Fruit fly (Drosophila melanogaster) whole organism, embryonic: ENCODE results near the gene dre4.

ENCODE experiments used
- Atf-2 ChIP-seq: fragments of 200-800 bp; sonication (Bioruptor generic); optimal IDR thresholded peaks from 2 replicates; lab custom pipeline; 2016; ENCODE audit warnings: missing biosample characterization, missing genetic modification characterization
- Atf6 ChIP-seq: fragments of 200-800 bp; sonication (Bioruptor generic); IDR thresholded peaks from 2 replicates; pipeline ENCODE4 v1.3.6; 2022; ENCODE audit warnings: missing biosample characterization, missing genetic modification characterization
- CG11504 ChIP-seq: fragments of 200-800 bp; sonication (Bioruptor generic); optimal IDR thresholded peaks from 3 replicates; lab custom pipeline; 2019; ENCODE audit warnings: missing biosample characterization, mild to moderate bottlenecking, missing genetic modification characterization, moderate library complexity
- CG12219 ChIP-seq: fragments of 200-800 bp; sonication (Bioruptor generic); optimal IDR thresholded peaks from 3 replicates; lab custom pipeline; 2018; ENCODE audit warnings: missing biosample characterization, mild to moderate bottlenecking, missing genetic modification characterization
- CG12299 ChIP-seq: fragments of 200-800 bp; sonication (Bioruptor generic); optimal IDR thresholded peaks from 2 replicates; lab custom pipeline; 2018; ENCODE audit warnings: missing biosample characterization, mild to moderate bottlenecking, missing genetic modification characterization
- CG13123 ChIP-seq: fragments of 200-800 bp; sonication (Bioruptor generic); optimal IDR thresholded peaks from 2 replicates; lab custom pipeline; 2016; ENCODE audit warnings: missing biosample characterization, missing genetic modification characterization
- CG14710 ChIP-seq: fragments of 200-800 bp; sonication (Bioruptor generic); optimal IDR thresholded peaks from 3 replicates; lab custom pipeline; 2019; ENCODE audit warnings: missing biosample characterization, mild to moderate bottlenecking, missing genetic modification characterization, moderate library complexity
- CG1647 ChIP-seq: fragments of 200-800 bp; sonication (Bioruptor generic); optimal IDR thresholded peaks from 3 replicates; lab custom pipeline; 2016; ENCODE audit warnings: missing biosample characterization, missing genetic modification characterization
- CG17385 ChIP-seq: fragments of 200-800 bp; sonication (Bioruptor generic); optimal IDR thresholded peaks from 3 replicates; lab custom pipeline; 2018; ENCODE audit warnings: missing biosample characterization, mild to moderate bottlenecking, missing genetic modification characterization
- CG17612 ChIP-seq: fragments of 200-800 bp; sonication (Bioruptor generic); IDR thresholded peaks from 2 replicates; pipeline ENCODE4 v1.3.6; 2022; ENCODE audit warnings: missing biosample characterization, missing genetic modification characterization
- CG2129 ChIP-seq: fragments of 200-800 bp; sonication (Bioruptor generic); IDR thresholded peaks from 2 replicates; pipeline ENCODE4 v1.3.6; 2022; ENCODE audit warnings: missing biosample characterization, missing genetic modification characterization; ENCODE audit not compliant: partially characterized antibody
- CG31224 ChIP-seq: fragments of 200-800 bp; sonication (Bioruptor generic); IDR thresholded peaks from 2 replicates; pipeline ENCODE4 v1.3.6; 2022; ENCODE audit warnings: missing biosample characterization, missing genetic modification characterization
- CG3281 ChIP-seq: fragments of 200-800 bp; sonication (Bioruptor generic); optimal IDR thresholded peaks from 3 replicates; lab custom pipeline; 2017; ENCODE audit warnings: missing biosample characterization, mild to moderate bottlenecking, missing genetic modification characterization
- CG3838 ChIP-seq: fragments of 200-800 bp; sonication (Bioruptor generic); optimal IDR thresholded peaks from 3 replicates; lab custom pipeline; 2016; ENCODE audit warnings: missing biosample characterization, missing genetic modification characterization
- CG3847 ChIP-seq: fragments of 200-800 bp; sonication (Bioruptor generic); IDR thresholded peaks from 2 replicates; pipeline ENCODE4 v1.3.6; 2022; ENCODE audit warnings: missing biosample characterization, missing genetic modification characterization
- CG4282 ChIP-seq: fragments of 200-800 bp; sonication (Bioruptor generic); optimal IDR thresholded peaks from 2 replicates; lab custom pipeline; 2016; ENCODE audit warnings: missing biosample characterization, missing genetic modification characterization
- CG5245 ChIP-seq: fragments of 200-800 bp; sonication (Bioruptor generic); optimal IDR thresholded peaks from 3 replicates; lab custom pipeline; 2016; ENCODE audit warnings: missing biosample characterization, missing genetic modification characterization
- CG6813 ChIP-seq: fragments of 200-800 bp; sonication (Bioruptor generic); optimal IDR thresholded peaks from 2 replicates; lab custom pipeline; 2017; ENCODE audit warnings: missing biosample characterization, missing genetic modification characterization, mild to moderate bottlenecking, moderate library complexity, missing genetic modification reagents
- CG7271 ChIP-seq: fragments of 200-800 bp; sonication (Bioruptor generic); optimal IDR thresholded peaks from 2 replicates; lab custom pipeline; 2018; ENCODE audit warnings: missing biosample characterization, mild to moderate bottlenecking, missing genetic modification characterization, moderate library complexity
- CG7928 ChIP-seq: fragments of 200-800 bp; sonication (Bioruptor generic); optimal IDR thresholded peaks from 2 replicates; lab custom pipeline; 2017; ENCODE audit warnings: missing biosample characterization, mild to moderate bottlenecking, missing genetic modification characterization
- CG8089 ChIP-seq: fragments of 200-800 bp; sonication (Bioruptor generic); optimal IDR thresholded peaks from 3 replicates; lab custom pipeline; 2016; ENCODE audit warnings: missing biosample characterization, missing genetic modification characterization
- Dbx ChIP-seq: fragments of 200-800 bp; sonication (Bioruptor generic); IDR thresholded peaks from 3 replicates; pipeline ENCODE4 v1.3.6; 2022; ENCODE audit warnings: missing biosample characterization, missing genetic modification characterization
- H2.0 ChIP-seq: fragments of 200-800 bp; sonication (Bioruptor generic); IDR thresholded peaks from 2 replicates; pipeline ENCODE4 v1.3.6; 2022; ENCODE audit warnings: missing biosample characterization, missing genetic modification characterization
- Hand ChIP-seq: fragments of 200-800 bp; sonication (Bioruptor generic); optimal IDR thresholded peaks from 2 replicates; lab custom pipeline; 2017; ENCODE audit warnings: mild to moderate bottlenecking, missing biosample characterization, missing genetic modification reagents, missing genetic modification characterization
- Hmr ChIP-seq: fragments of 200-800 bp; sonication (Bioruptor generic); optimal IDR thresholded peaks from 3 replicates; lab custom pipeline; 2017; ENCODE audit warnings: mild to moderate bottlenecking, missing biosample characterization, missing genetic modification reagents, missing genetic modification characterization
- MTF-1 ChIP-seq: fragments of 200-800 bp; sonication (Bioruptor generic); optimal IDR thresholded peaks from 2 replicates; lab custom pipeline; 2018; ENCODE audit warnings: missing biosample characterization, mild to moderate bottlenecking, missing genetic modification characterization, borderline replicate concordance
- Mad ChIP-seq: fragments of 200-800 bp; sonication (Bioruptor generic); optimal IDR thresholded peaks from 2 replicates; lab custom pipeline; 2016; ENCODE audit warnings: missing biosample characterization, missing genetic modification characterization
- Nf-YA ChIP-seq: fragments of 200-800 bp; sonication (Bioruptor generic); IDR thresholded peaks from 2 replicates; pipeline ENCODE4 v1.3.6; 2022; ENCODE audit warnings: missing biosample characterization, missing genetic modification characterization
- Oli ChIP-seq: fragments of 200-800 bp; sonication (Bioruptor generic); optimal IDR thresholded peaks from 2 replicates; lab custom pipeline; 2018; ENCODE audit warnings: missing biosample characterization, mild to moderate bottlenecking, missing genetic modification characterization, moderate library complexity
- Sry-β ChIP-seq: fragments of 200-800 bp; sonication (Bioruptor generic); optimal IDR thresholded peaks from 2 replicates; lab custom pipeline; 2018; ENCODE audit warnings: missing biosample characterization, mild to moderate bottlenecking, missing genetic modification characterization, moderate library complexity
- Sry-δ ChIP-seq: fragments of 200-800 bp; sonication (Bioruptor generic); optimal IDR thresholded peaks from 2 replicates; lab custom pipeline; 2016; ENCODE audit warnings: missing biosample characterization, missing genetic modification characterization
- ara ChIP-seq: fragments of 200-800 bp; sonication (Bioruptor generic); IDR thresholded peaks from 2 replicates; pipeline ENCODE4 v1.3.6; 2022; ENCODE audit warnings: missing biosample characterization, missing genetic modification characterization
- ato ChIP-seq: fragments of 200-800 bp; sonication (Bioruptor generic); IDR thresholded peaks from 2 replicates; pipeline ENCODE4 v1.3.6; 2022; ENCODE audit warnings: missing biosample characterization, missing genetic modification characterization; ENCODE audit not compliant: partially characterized antibody
- bigmax ChIP-seq: fragments of 200-800 bp; sonication (Bioruptor generic); optimal IDR thresholded peaks from 2 replicates; lab custom pipeline; 2018; ENCODE audit warnings: missing biosample characterization, mild to moderate bottlenecking, missing genetic modification characterization
- br ChIP-seq: fragments of >200 bp; optimal IDR thresholded peaks from 2 replicates; lab custom pipeline; 2017
- chm ChIP-seq: fragments of 200-800 bp; sonication (Bioruptor generic); IDR thresholded peaks from 2 replicates; pipeline ENCODE4 v1.3.6; 2022; ENCODE audit warnings: missing biosample characterization, missing genetic modification characterization
- dati ChIP-seq: fragments of 200-800 bp; sonication (Bioruptor generic); IDR thresholded peaks from 2 replicates; pipeline ENCODE4 v1.3.6; 2022; ENCODE audit warnings: missing biosample characterization, missing genetic modification characterization
- disco-r ChIP-seq: fragments of 200-800 bp; sonication (Bioruptor generic); optimal IDR thresholded peaks from 2 replicates; lab custom pipeline; 2016; ENCODE audit warnings: missing biosample characterization, missing genetic modification characterization
- gem ChIP-seq: fragments of 200-800 bp; sonication (Bioruptor generic); optimal IDR thresholded peaks from 2 replicates; lab custom pipeline; 2019; ENCODE audit warnings: missing biosample characterization, mild to moderate bottlenecking, missing genetic modification characterization, moderate library complexity
- gsb ChIP-seq: fragments of 200-800 bp; sonication (Bioruptor generic); IDR thresholded peaks from 2 replicates; pipeline ENCODE4 v1.3.6; 2022; ENCODE audit warnings: missing biosample characterization, missing genetic modification characterization
- gsb-n ChIP-seq: fragments of 200-800 bp; sonication (Bioruptor generic); optimal IDR thresholded peaks from 3 replicates; lab custom pipeline; 2018; ENCODE audit warnings: missing biosample characterization, mild to moderate bottlenecking, missing genetic modification characterization
- ham ChIP-seq: fragments of 200-800 bp; sonication (Bioruptor generic); IDR thresholded peaks from 2 replicates; pipeline ENCODE4 v1.3.6; 2022; ENCODE audit warnings: missing biosample characterization, missing genetic modification characterization
- hb ChIP-seq: fragments of 200-800 bp; sonication (Bioruptor generic); IDR thresholded peaks from 3 replicates; pipeline ENCODE4 v1.3.6; 2022; ENCODE audit warnings: missing biosample characterization, missing genetic modification characterization; ENCODE audit not compliant: partially characterized antibody
- ken ChIP-seq: fragments of 200-800 bp; sonication (Bioruptor generic); IDR thresholded peaks from 3 replicates; pipeline ENCODE4 v1.3.6; 2022; ENCODE audit warnings: missing biosample characterization, missing genetic modification characterization
- kni ChIP-seq: fragments of 200-800 bp; sonication (Bioruptor generic); optimal IDR thresholded peaks from 3 replicates; lab custom pipeline; 2017; ENCODE audit warnings: mild to moderate bottlenecking, missing biosample characterization, missing genetic modification reagents, missing genetic modification characterization
- knrl ChIP-seq: fragments of 200-800 bp; sonication (Bioruptor generic); IDR thresholded peaks from 3 replicates; pipeline ENCODE4 v1.3.6; 2022; ENCODE audit warnings: missing biosample characterization, missing genetic modification characterization; ENCODE audit not compliant: partially characterized antibody
- lov ChIP-seq, 2 experiments: fragments of 200-800 bp in 1 of 2; fragments of >200 bp in 1 of 2; sonication (Bioruptor generic) in 1 of 2; IDR thresholded peaks in 1 of 2; optimal IDR thresholded peaks in 1 of 2; 2 replicates in 1 of 2; 3 replicates in 1 of 2; pipeline versions ENCODE4 v1.3.6 to Lab custom; 2017 to 2022; ENCODE audit warnings: missing biosample characterization in 1 of 2, missing genetic modification characterization in 1 of 2
- oc ChIP-seq: fragments of 200-800 bp; sonication (Bioruptor generic); optimal IDR thresholded peaks from 2 replicates; lab custom pipeline; 2018; ENCODE audit warnings: missing biosample characterization, mild to moderate bottlenecking, missing genetic modification characterization, moderate library complexity
- slp2 ChIP-seq: fragments of 200-800 bp; sonication (Bioruptor generic); optimal IDR thresholded peaks from 2 replicates; lab custom pipeline; 2016; ENCODE audit warnings: missing biosample characterization, missing genetic modification characterization
- trem ChIP-seq: fragments of 200-800 bp; optimal IDR thresholded peaks from 3 replicates; lab custom pipeline; 2019; ENCODE audit warnings: missing biosample characterization, mild to moderate bottlenecking, missing genetic modification characterization, moderate library complexity
- usp ChIP-seq: fragments of >200 bp; optimal IDR thresholded peaks from 2 replicates; lab custom pipeline; 2017; ENCODE audit warnings: missing biosample characterization, missing genetic modification characterization

The dre4 gene

DNA sequence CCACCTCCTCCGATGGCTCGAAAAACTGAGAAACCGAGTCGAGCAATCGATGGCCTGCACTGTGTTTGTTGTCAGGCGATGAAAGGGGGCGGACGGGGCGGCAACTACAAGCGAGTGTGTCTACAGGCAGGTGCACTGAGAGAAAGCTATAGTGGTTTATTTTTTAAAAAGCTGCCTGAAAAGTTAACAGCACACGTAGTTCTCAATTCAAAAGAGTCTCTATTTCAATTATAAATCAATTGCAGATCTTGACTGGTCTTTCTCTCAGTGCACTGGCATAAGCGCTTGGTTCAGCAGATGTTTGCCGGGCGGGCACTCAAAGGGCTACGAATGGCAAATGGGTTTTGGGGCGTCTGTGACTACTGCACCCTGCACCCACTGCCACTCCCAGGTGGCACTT lies 4.6 kb upstream of the dre4 start (continued):
- TF ChIP-seq trem (tag; lab: Kevin White, UChicago) (no peak), Nf-YA (peak; percentile 54), ken (GFP tag; lab: Robert Waterston, UW) (no peak), CG12299 (tag; lab: Kevin White, UChicago) (no peak), hb (GFP tag; lab: Robert Waterston, UW) (no peak), CG3847 (GFP tag; lab: Robert Waterston, UW) (peak; percentile 39), CG11504 (tag; lab: Kevin White, UChicago) (peak; percentile 59), gsb (GFP tag; lab: Robert Waterston, UW) (no peak), MTF-1 (no peak), Dbx (GFP tag; lab: Robert Waterston, UW) (peak; percentile 68), Sry-β (no peak), ham (GFP tag; lab: Robert Waterston, UW) (no peak), CG4282 (GFP tag; lab: Kevin White, UChicago) (no peak), CG7928 (GFP tag; lab: Kevin White, UChicago) (no peak), kni (no peak), CG1647 (no peak), Mad (GFP tag; lab: Kevin White, UChicago) (no peak), gem (tag; lab: Kevin White, UChicago) (no peak), CG17612 (GFP tag; lab: Robert Waterston, UW) (no peak), ara (GFP tag; lab: Robert Waterston, UW) (no peak), oc (no peak), CG12219 (GFP tag; lab: Kevin White, UChicago) (no peak), knrl (no peak), CG7271 (tag; lab: Kevin White, UChicago) (no peak), H2.0 (0 out of 2 replicates have a peak, but pooled peaks have one; percentile 3), CG13123 (no peak), dati (GFP tag; lab: Robert Waterston, UW) (no peak), gsb-n (no peak), Hand (no peak), CG2129 (no peak), Oli (no peak), CG31224 (GFP tag; lab: Robert Waterston, UW) (peak; percentile 55; the same call in 1 of the 2 replicates), CG5245 (GFP tag; lab: Kevin White, UChicago) (peak; percentile 23), chm (GFP tag; lab: Robert Waterston, UW) (no peak), disco-r (GFP tag; lab: Kevin White, UChicago) (no peak), Sry-δ (GFP tag; lab: Kevin White, UChicago) (no peak), Hmr (GFP tag; lab: Kevin White, UChicago) (no peak), bigmax (GFP tag; lab: Kevin White, UChicago) (no peak), CG17385 (GFP tag; lab: Kevin White, UChicago) (no peak), CG8089 (GFP tag; lab: Kevin White, UChicago) (no peak), CG6813 (peak; percentile 19), lov (optimal IDR thresholded peaks at IDR 0.05; lab: Kevin White, UChicago) (no peak), lov (GFP tag; IDR thresholded peaks at IDR 0.05; lab: Robert Waterston, UW) (no peak), Atf-2 (no peak), Atf6 (GFP tag; lab: Robert Waterston, UW) (0 out of 2 replicates have a peak, but pooled peaks have one; percentile 46), slp2 (GFP tag; lab: Kevin White, UChicago) (no peak), usp (GFP tag; lab: Kevin White, UChicago) (no peak), br (lab: Kevin White, UChicago) (no peak), CG14710 (tag; lab: Kevin White, UChicago) (no peak), CG3281 (peak; percentile 35), CG3838 (GFP tag; lab: Kevin White, UChicago) (no peak), ato (GFP tag; lab: Robert Waterston, UW) (no peak)
